Fruit fly (Drosophila melanogaster) whole organism, embryonic: Measurements from ENCODE around the gene CG14082.

Experiments
- Atf-2 ChIP-seq: fragments of 200-800 bp; sonication (Bioruptor generic); optimal IDR thresholded peaks from 2 replicates; lab custom pipeline; 2016; ENCODE audit warnings: missing biosample characterization, missing genetic modification characterization
- Bteb2 ChIP-seq: fragments of 200-800 bp; sonication (Bioruptor generic); optimal IDR thresholded peaks from 2 replicates; lab custom pipeline; 2016; ENCODE audit warnings: missing biosample characterization, missing genetic modification characterization
- CG10321 ChIP-seq: fragments of 200-800 bp; sonication (Bioruptor generic); IDR thresholded peaks from 2 replicates; pipeline ENCODE4 v1.3.6; 2022; ENCODE audit warnings: missing biosample characterization, missing genetic modification characterization
- CG11085 ChIP-seq: fragments of 200-800 bp; sonication (Bioruptor generic); IDR thresholded peaks from 2 replicates; pipeline ENCODE4 v1.3.6; 2022; ENCODE audit warnings: missing biosample characterization, missing genetic modification characterization
- CG14965 ChIP-seq: fragments of 200-800 bp; sonication (Bioruptor generic); optimal IDR thresholded peaks from 2 replicates; lab custom pipeline; 2016; ENCODE audit warnings: missing biosample characterization, missing genetic modification characterization, borderline replicate concordance
- CG15269 ChIP-seq: fragments of 200-800 bp; sonication (Bioruptor generic); optimal IDR thresholded peaks from 2 replicates; lab custom pipeline; 2018; ENCODE audit warnings: missing biosample characterization, mild to moderate bottlenecking, missing genetic modification characterization, moderate library complexity
- CG1792 ChIP-seq: fragments of 200-800 bp; sonication (Bioruptor generic); optimal IDR thresholded peaks from 2 replicates; lab custom pipeline; 2016; ENCODE audit warnings: missing biosample characterization, missing genetic modification characterization
- CG32532 ChIP-seq: fragments of 200-800 bp; sonication (Bioruptor generic); IDR thresholded peaks from 2 replicates; pipeline ENCODE4 v1.3.6; 2022; ENCODE audit warnings: missing biosample characterization, missing genetic modification characterization
- CG4360 ChIP-seq: fragments of 200-800 bp; sonication (Bioruptor generic); IDR thresholded peaks from 2 replicates; pipeline ENCODE4 v1.3.6; 2022; ENCODE audit warnings: missing biosample characterization, missing genetic modification characterization
- CG6272 ChIP-seq: fragments of 200-800 bp; sonication (Bioruptor generic); IDR thresholded peaks from 2 replicates; pipeline ENCODE4 v1.3.6; 2022; ENCODE audit warnings: missing biosample characterization, missing genetic modification characterization
- CG6765 ChIP-seq: fragments of 200-800 bp; sonication (Bioruptor generic); optimal IDR thresholded peaks from 3 replicates; lab custom pipeline; 2017; ENCODE audit warnings: missing biosample characterization, mild to moderate bottlenecking, missing genetic modification characterization
- CG7556 ChIP-seq: fragments of 200-800 bp; sonication (Bioruptor generic); optimal IDR thresholded peaks from 2 replicates; lab custom pipeline; 2017; ENCODE audit warnings: missing biosample characterization, mild to moderate bottlenecking, missing genetic modification characterization
- CG8765 ChIP-seq: fragments of 200-800 bp; sonication (Bioruptor generic); IDR thresholded peaks from 2 replicates; pipeline ENCODE4 v1.3.6; 2022; ENCODE audit warnings: missing biosample characterization, missing genetic modification characterization
- CG9932 ChIP-seq: fragments of 200-800 bp; sonication (Bioruptor generic); IDR thresholded peaks from 2 replicates; pipeline ENCODE4 v1.3.6; 2022; ENCODE audit warnings: missing biosample characterization, missing genetic modification characterization
- Dek ChIP-seq: fragments of 200-800 bp; sonication (Bioruptor generic); optimal IDR thresholded peaks from 3 replicates; lab custom pipeline; 2019; ENCODE audit warnings: missing biosample characterization, mild to moderate bottlenecking, missing genetic modification characterization, moderate library complexity
- GATAe ChIP-seq: fragments of 200-800 bp; sonication (Bioruptor generic); conservative IDR thresholded peaks from 2 replicates; pipeline ENCODE4 v1.3.6; 2022; ENCODE audit warnings: missing biosample characterization, missing genetic modification characterization
- HLH4C ChIP-seq: fragments of 200-800 bp; sonication (Bioruptor generic); IDR thresholded peaks from 3 replicates; pipeline ENCODE4 v1.3.6; 2022; ENCODE audit warnings: missing biosample characterization, missing genetic modification characterization; ENCODE audit not compliant: partially characterized antibody
- HLHmδ ChIP-seq: fragments of 200-800 bp; sonication (Bioruptor generic); optimal IDR thresholded peaks from 2 replicates; lab custom pipeline; 2018; ENCODE audit warnings: missing biosample characterization, mild to moderate bottlenecking, missing genetic modification characterization, moderate library complexity
- HmgZ ChIP-seq: fragments of 200-800 bp; sonication (Bioruptor generic); optimal IDR thresholded peaks from 2 replicates; lab custom pipeline; 2018; ENCODE audit warnings: missing biosample characterization, mild to moderate bottlenecking, missing genetic modification characterization
- Hmx ChIP-seq: fragments of 200-800 bp; sonication (Bioruptor generic); optimal IDR thresholded peaks from 2 replicates; lab custom pipeline; 2016; ENCODE audit warnings: missing biosample characterization, missing genetic modification characterization
- Med ChIP-seq: fragments of 200-800 bp; sonication (Bioruptor generic); peaks from one replicate; lab custom pipeline; 2016; ENCODE audit warnings: missing biosample characterization, missing genetic modification characterization, mild to moderate bottlenecking, inconsistent platforms, moderate library complexity
- Trl ChIP-seq, 3 experiments: fragments of >200 bp in 2 of 3; fragments of 200-800 bp in 1 of 3; sonication (Bioruptor generic) in 1 of 3; optimal IDR thresholded peaks; 2 replicates in 1 of 3; 3 replicates in 2 of 3; lab custom pipeline; 2016 to 2017; ENCODE audit warnings: missing biosample characterization in 1 of 3, missing genetic modification characterization in 1 of 3
- Xrp1 ChIP-seq: fragments of 200-800 bp; sonication (Bioruptor generic); IDR thresholded peaks from 2 replicates; pipeline ENCODE4 v1.3.6; 2022; ENCODE audit warnings: missing biosample characterization, missing genetic modification characterization
- aop ChIP-seq: fragments of 200-800 bp; sonication (Bioruptor generic); IDR thresholded peaks from 2 replicates; pipeline ENCODE4 v1.3.6; 2022; ENCODE audit warnings: missing biosample characterization, missing genetic modification characterization
- bbx ChIP-seq: fragments of 200-800 bp; sonication (Bioruptor generic); IDR thresholded peaks from 2 replicates; pipeline ENCODE4 v1.3.6; 2022; ENCODE audit warnings: missing biosample characterization, missing genetic modification characterization; ENCODE audit not compliant: partially characterized antibody
- cato ChIP-seq: fragments of 200-800 bp; sonication (Bioruptor generic); optimal IDR thresholded peaks from 2 replicates; lab custom pipeline; 2016; ENCODE audit warnings: missing biosample characterization, missing genetic modification characterization, borderline replicate concordance
- cg ChIP-seq: fragments of 200-800 bp; sonication (Bioruptor generic); optimal IDR thresholded peaks from 3 replicates; lab custom pipeline; 2019; ENCODE audit warnings: missing biosample characterization, mild to moderate bottlenecking, missing genetic modification characterization, moderate library complexity
- chinmo ChIP-seq: fragments of 200-800 bp; sonication (Bioruptor generic); IDR thresholded peaks from 4 replicates; pipeline ENCODE4 v1.3.6; 2022; ENCODE audit warnings: missing biosample characterization, missing genetic modification characterization; ENCODE audit not compliant: partially characterized antibody
- crol ChIP-seq: fragments of 200-800 bp; sonication (Bioruptor generic); IDR thresholded peaks from 2 replicates; pipeline ENCODE4 v1.3.6; 2022; ENCODE audit warnings: missing biosample characterization, missing genetic modification characterization
- da ChIP-seq: fragments of 200-800 bp; sonication (Bioruptor generic); optimal IDR thresholded peaks from 2 replicates; lab custom pipeline; 2016; ENCODE audit warnings: missing biosample characterization, missing genetic modification characterization
- gcm ChIP-seq: fragments of 200-800 bp; sonication (Bioruptor generic); optimal IDR thresholded peaks from 2 replicates; lab custom pipeline; 2019; ENCODE audit warnings: missing biosample characterization, mild to moderate bottlenecking, missing genetic modification characterization, moderate library complexity
- gsb-n ChIP-seq: fragments of 200-800 bp; sonication (Bioruptor generic); optimal IDR thresholded peaks from 3 replicates; lab custom pipeline; 2018; ENCODE audit warnings: missing biosample characterization, mild to moderate bottlenecking, missing genetic modification characterization
- jing ChIP-seq: fragments of 200-800 bp; sonication (Bioruptor generic); optimal IDR thresholded peaks from 2 replicates; lab custom pipeline; 2018; ENCODE audit warnings: missing biosample characterization, mild to moderate bottlenecking, missing genetic modification characterization
- kah ChIP-seq: fragments of 200-800 bp; sonication (Bioruptor generic); optimal IDR thresholded peaks from 2 replicates; lab custom pipeline; 2018; ENCODE audit warnings: missing biosample characterization, mild to moderate bottlenecking, missing genetic modification characterization
- kay ChIP-seq: fragments of 200-800 bp; sonication (Bioruptor generic); optimal IDR thresholded peaks from 2 replicates; lab custom pipeline; 2016; ENCODE audit warnings: missing biosample characterization, missing genetic modification characterization
- kni ChIP-seq: fragments of 200-800 bp; sonication (Bioruptor generic); optimal IDR thresholded peaks from 3 replicates; lab custom pipeline; 2017; ENCODE audit warnings: mild to moderate bottlenecking, missing biosample characterization, missing genetic modification reagents, missing genetic modification characterization
- lab ChIP-seq: fragments of 200-800 bp; sonication (Bioruptor generic); optimal IDR thresholded peaks from 3 replicates; lab custom pipeline; 2017; ENCODE audit warnings: missing biosample characterization, missing genetic modification characterization, mild to moderate bottlenecking, moderate library complexity, missing genetic modification reagents
- nerfin-1 ChIP-seq: fragments of 200-800 bp; sonication (Bioruptor generic); optimal IDR thresholded peaks from 3 replicates; lab custom pipeline; 2019; ENCODE audit warnings: missing biosample characterization, mild to moderate bottlenecking, missing genetic modification characterization, moderate library complexity
- nom ChIP-seq: fragments of 200-800 bp; sonication (Bioruptor generic); optimal IDR thresholded peaks from 2 replicates; lab custom pipeline; 2017; ENCODE audit warnings: missing biosample characterization, missing genetic modification characterization, mild to moderate bottlenecking, moderate library complexity, missing genetic modification reagents
- pros ChIP-seq: fragments of 200-800 bp; sonication (Bioruptor generic); optimal IDR thresholded peaks from 3 replicates; lab custom pipeline; 2019; ENCODE audit warnings: missing biosample characterization, mild to moderate bottlenecking, missing genetic modification characterization, moderate library complexity
- sd ChIP-seq: fragments of 200-800 bp; sonication (Bioruptor generic); optimal IDR thresholded peaks from 3 replicates; lab custom pipeline; 2018; ENCODE audit warnings: missing biosample characterization, mild to moderate bottlenecking, missing genetic modification characterization, moderate library complexity
- sens ChIP-seq: fragments of 200-800 bp; sonication (Bioruptor generic); peaks from one replicate; lab custom pipeline; 2016; ENCODE audit warnings: missing biosample characterization, missing genetic modification characterization
- sr ChIP-seq: fragments of 200-800 bp; sonication (Bioruptor generic); IDR thresholded peaks from 3 replicates; pipeline ENCODE4 v1.3.6; 2022; ENCODE audit warnings: missing biosample characterization, missing genetic modification characterization
- tin ChIP-seq: fragments of 200-800 bp; sonication (Bioruptor generic); optimal IDR thresholded peaks from 3 replicates; lab custom pipeline; 2016; ENCODE audit warnings: missing biosample characterization, missing genetic modification characterization
- vvl ChIP-seq: fragments of 200-800 bp; sonication (Bioruptor generic); IDR thresholded peaks from 2 replicates; pipeline ENCODE4 v1.3.6; 2022; ENCODE audit warnings: missing biosample characterization, missing genetic modification characterization

The CG14082 gene

dm6 chr3L:19079798-19080691, 58.7 kb downstream of the CG14082 start (continued):
- TF ChIP-seq CG1792 (GFP tag; lab: Kevin White, UChicago), result no peak
- peak; percentile 32 for TF ChIP-seq Atf-2
- TF ChIP-seq kah, result no peak
- peak; percentile 0 for TF ChIP-seq Dek (tag; lab: Kevin White, UChicago)
- peak; percentile 23 for TF ChIP-seq tin
- TF ChIP-seq HLHmδ, result no peak
- TF ChIP-seq CG15269 (tag; lab: Kevin White, UChicago), result peak; percentile 38
- peak; percentile 90 for TF ChIP-seq sens (GFP tag; lab: Kevin White, UChicago)
- no peak for TF ChIP-seq CG11085
- TF ChIP-seq lab, result peak; percentile 16
- TF ChIP-seq gsb-n (tag; lab: Kevin White, UChicago), result peak; percentile 1
- no peak for TF ChIP-seq bbx (GFP tag; lab: Robert Waterston, UW)
- peak; percentile 78 for TF ChIP-seq CG7556 (GFP tag; lab: Kevin White, UChicago)
- no peak for TF ChIP-seq CG8765 (GFP tag; lab: Robert Waterston, UW)
- no peak for TF ChIP-seq da (GFP tag; lab: Kevin White, UChicago)
- no peak for TF ChIP-seq CG14965 (GFP tag; lab: Kevin White, UChicago)
- TF ChIP-seq Xrp1, result 0 out of 2 replicates have a peak, but pooled peaks have one; percentile 18
- peak; percentile 47; the same call in 1 of the 2 replicates for TF ChIP-seq CG10321
- TF ChIP-seq cato, result no peak
- no peak for TF ChIP-seq GATAe (GFP tag; lab: Robert Waterston, UW)

dm6 chr3L:19079067-19079466, 59.7 kb downstream of the CG14082 start:
- peak; percentile 6 for TF ChIP-seq nom
- TF ChIP-seq Med (GFP tag; lab: Kevin White, UChicago), result peak; percentile 36
- TF ChIP-seq pros, result peak; percentile 1
- TF ChIP-seq kay (GFP tag; lab: Kevin White, UChicago), result no peak
- TF ChIP-seq kni, result peak; percentile 21
- TF ChIP-seq chinmo, result 0 out of 4 replicates have a peak, but pooled peaks have one; percentile 55
- no peak for TF ChIP-seq HLH4C (GFP tag; lab: Robert Waterston, UW)
- TF ChIP-seq GATAe (GFP tag; lab: Robert Waterston, UW), result no peak
- peak; percentile 88 for TF ChIP-seq aop (GFP tag; lab: Robert Waterston, UW)
- TF ChIP-seq sd, result peak; percentile 81
- no peak for TF ChIP-seq CG6272
- no peak for TF ChIP-seq Bteb2 (GFP tag; lab: Kevin White, UChicago)
- no peak for TF ChIP-seq CG14965 (GFP tag; lab: Kevin White, UChicago)
- no peak for TF ChIP-seq Hmx (GFP tag; lab: Kevin White, UChicago)
- peak; percentile 63 for TF ChIP-seq gcm (GFP tag; lab: Kevin White, UChicago)
- TF ChIP-seq Trl (optimal IDR thresholded peaks at IDR 0.05; lab: Kevin White, UChicago), result peak; percentile 11 to 38
- TF ChIP-seq Trl (GFP tag; optimal IDR thresholded peaks at IDR 0.05; lab: Kevin White, UChicago), result no peak
- no peak for TF ChIP-seq HmgZ
- peak; percentile 18 for TF ChIP-seq cg
- 0 out of 2 replicates have a peak, but pooled peaks have one; percentile 24 for TF ChIP-seq CG4360 (GFP tag; lab: Robert Waterston, UW)
- 0 out of 2 replicates have a peak, but pooled peaks have one; percentile 14 for TF ChIP-seq vvl (GFP tag; lab: Robert Waterston, UW)
- no peak for TF ChIP-seq bbx (GFP tag; lab: Robert Waterston, UW)
- TF ChIP-seq CG6765, result no peak
- peak; percentile 86 for TF ChIP-seq crol (GFP tag; lab: Robert Waterston, UW)
- TF ChIP-seq sr (GFP tag; lab: Robert Waterston, UW), result peak; percentile 72; the same call in 2 of the 3 replicates
- TF ChIP-seq CG32532, result no peak
- no peak for TF ChIP-seq jing
- no peak for TF ChIP-seq CG9932
- peak; percentile 30 for TF ChIP-seq nerfin-1 (tag; lab: Kevin White, UChicago)
